Worm (Caenorhabditis elegans): ENCODE data around the gene T01G1.2.

DNA sequence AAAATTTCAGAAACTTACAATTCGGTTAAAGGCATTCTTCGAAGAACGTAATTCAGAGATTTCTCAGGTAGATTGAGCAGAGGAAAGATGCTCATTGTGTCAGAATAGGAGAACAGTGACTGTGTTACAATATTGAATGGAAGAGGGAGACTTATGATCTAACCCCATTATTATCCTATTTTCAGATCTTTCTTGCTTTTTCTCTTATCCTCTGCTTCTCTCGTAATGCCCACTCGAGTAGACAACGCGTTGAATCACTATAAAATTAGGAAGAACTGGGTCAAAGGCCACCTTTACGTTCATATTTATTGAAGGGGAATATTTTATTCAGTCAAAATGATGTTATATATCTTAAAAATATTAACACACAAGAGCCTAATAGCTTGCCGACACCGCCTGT is 25.0 kb downstream of the T01G1.2 start, which contains the start of gene fbxb-76:
- TF ChIP-seq flt-1 (GFP tag; IDR thresholded peaks at IDR 0.05) (no peak), ama-1 (optimal IDR thresholded peaks at IDR 0.05) (no peak), hnd-1 (tag; optimal IDR thresholded peaks at IDR 0.05) (no peak)
